Worm (Caenorhabditis elegans) whole organism, midembryonic: ENCODE data around the gene nhr-59.

ENCODE experiments used
- T22C8.4 ChIP-seq: fragments of 200-800 bp; sonication (Bioruptor generic); IDR thresholded peaks from 2 replicates; pipeline ENCODE4 v1.3.6; 2022; ENCODE audit warnings: missing genetic modification characterization, missing compliant biosample characterization
- flt-1 ChIP-seq: fragments of 200-800 bp; sonication (Bioruptor generic); IDR thresholded peaks from 2 replicates; pipeline ENCODE4 v1.3.6; 2022; ENCODE audit warnings: missing genetic modification characterization, missing compliant biosample characterization
- klf-2 ChIP-seq: fragments of 200-800 bp; sonication (Bioruptor generic); conservative IDR thresholded peaks from 2 replicates; pipeline ENCODE4 v1.3.6; 2022; ENCODE audit warnings: missing genetic modification reagents, missing genetic modification characterization, missing compliant biosample characterization
- med-1 ChIP-seq: sonication (generic microtip); optimal IDR thresholded peaks from 2 replicates; lab custom pipeline; 2017; ENCODE audit warnings: missing genetic modification characterization, mild to moderate bottlenecking, missing compliant biosample characterization, antibody characterized with exemption, missing genetic modification reagents; ENCODE audit not compliant: insufficient read depth

- TF ChIP-seq med-1 (GFP tag; lab: Kevin White, UChicago) (no peak), flt-1 (no peak), klf-2 (GFP tag; lab: Robert Waterston, UW) (no peak), T22C8.4 (no peak)
These were observed 46.2 kb upstream of the nhr-59 start for ce11 chrV:2324260-2324659.
